In genomic region chrIV:10507586-10507985, ce11 we compare ENCODE assay signal across 4 worm cellular contexts.
TF ChIP-seq lines count a peak whose summit lies in the region.

No protein-coding gene starts in this region.

TF ChIP-seq in whole organism, L1 larva, 84 proteins besides CTCF, POLR2A, EP300 and RAD21 (continued from another document):
- TF ChIP-seq mdl-1 (tag; optimal IDR thresholded peaks at IDR 0.05; lab: Kevin White, UChicago) (no peak), dsc-1 (tag; optimal IDR thresholded peaks at IDR 0.05; lab: Kevin White, UChicago) (peak; percentile 26), egl-27 (tag; optimal IDR thresholded peaks at IDR 0.05; lab: Kevin White, UChicago) (no peak), tbx-2 (tag; optimal IDR thresholded peaks at IDR 0.05; lab: Kevin White, UChicago) (peak; percentile 32), tlp-1 (tag; optimal IDR thresholded peaks at IDR 0.05; lab: Kevin White, UChicago) (no peak), fkh-4 (tag; optimal IDR thresholded peaks at IDR 0.05; lab: Kevin White, UChicago; ENCODE audit: borderline replicate concordance) (no peak), fkh-10 (GFP tag; optimal IDR thresholded peaks at IDR 0.05; lab: Kevin White, UChicago) (peak; percentile 86), ceh-88 (GFP tag; IDR thresholded peaks at IDR 0.05; lab: Robert Waterston, UW) (no peak), fkh-8 (tag; optimal IDR thresholded peaks at IDR 0.05; lab: Kevin White, UChicago) (peak; percentile 77), swsn-7 (tag; optimal IDR thresholded peaks at IDR 0.05; lab: Kevin White, UChicago) (peak; percentile 45), elt-3 (tag; optimal IDR thresholded peaks at IDR 0.05; lab: Kevin White, UChicago) (no peak), ceh-63 (GFP tag; optimal IDR thresholded peaks at IDR 0.05; lab: Kevin White, UChicago) (no peak), lsy-2 (tag; optimal IDR thresholded peaks at IDR 0.05; lab: Kevin White, UChicago) (peak in 1 of 2 experiments; percentile 1)

TF ChIP-seq in whole organism, L2 larva, 48 proteins besides CTCF, POLR2A, EP300 and RAD21 (continued from another document):
- peak; percentile 57 for TF ChIP-seq sma-9 (GFP tag; optimal IDR thresholded peaks at IDR 0.05; lab: Kevin White, UChicago)
- no peak for TF ChIP-seq sma-9 (tag; optimal IDR thresholded peaks at IDR 0.05; lab: Kevin White, UChicago)
- TF ChIP-seq ztf-4 (tag; optimal IDR thresholded peaks at IDR 0.05; lab: Kevin White, UChicago) = no peak
- TF ChIP-seq nhr-21 (tag; optimal IDR thresholded peaks at IDR 0.05; lab: Kevin White, UChicago) = no peak

TF ChIP-seq in whole organism, L3 larva, 47 proteins besides CTCF, POLR2A, EP300 and RAD21 (continued from another document):
- TF ChIP-seq pha-4 (tag; optimal IDR thresholded peaks at IDR 0.05; lab: Kevin White, UChicago) (no peak), snpc-4 (tag; optimal IDR thresholded peaks at IDR 0.05; lab: Kevin White, UChicago) (no peak), ZK546.5 (tag; optimal IDR thresholded peaks at IDR 0.05; lab: Kevin White, UChicago) (no peak), nhr-28 (tag; optimal IDR thresholded peaks at IDR 0.05; lab: Kevin White, UChicago) (no peak)

TF ChIP-seq in whole organism, L4 larva, 104 proteins besides CTCF, POLR2A, EP300 and RAD21 (continued from another document):
- peak; percentile 11 for TF ChIP-seq F37D6.2 (tag; optimal IDR thresholded peaks at IDR 0.05; lab: Kevin White, UChicago)
- no peak for TF ChIP-seq snpc-1.2 (GFP tag; IDR thresholded peaks at IDR 0.05; lab: Robert Waterston, UW)
- peak; percentile 74 for TF ChIP-seq aha-1 (tag; lab: Kevin White, UChicago)
- no peak for TF ChIP-seq daf-16 (GFP tag; optimal IDR thresholded peaks at IDR 0.05; lab: Kevin White, UChicago)
- no peak for TF ChIP-seq daf-16 (tag; optimal IDR thresholded peaks at IDR 0.05; lab: Kevin White, UChicago)
- no peak for TF ChIP-seq ZK546.5 (tag; optimal IDR thresholded peaks at IDR 0.05; lab: Kevin White, UChicago)
- TF ChIP-seq unc-62 (GFP tag; optimal IDR thresholded peaks at IDR 0.05 in 1 of 2; lab: Kevin White, UChicago) = no peak
- no peak for TF ChIP-seq unc-62 (tag; optimal IDR thresholded peaks at IDR 0.05; lab: Kevin White, UChicago)
- TF ChIP-seq zag-1 (tag; optimal IDR thresholded peaks at IDR 0.05; lab: Kevin White, UChicago) = no peak
TF ChIP-seq in whole organism, L4 larva: peak in this region for 9.
